Fruit fly (Drosophila melanogaster): ENCODE results near the gene CCT2.

- TF ChIP-seq Blimp-1 (GFP tag; optimal IDR thresholded peaks at IDR 0.05) = no peak
- TF ChIP-seq CG10631 (GFP tag; optimal IDR thresholded peaks at IDR 0.05) = no peak
- TF ChIP-seq CG9139 (GFP tag; optimal IDR thresholded peaks at IDR 0.05) = no peak
- TF ChIP-seq salr (GFP tag; optimal IDR thresholded peaks at IDR 0.05) = no peak
- no peak for TF ChIP-seq CG8319 (GFP tag; optimal IDR thresholded peaks at IDR 0.05)
- no peak for TF ChIP-seq CG6808 (GFP tag; optimal IDR thresholded peaks at IDR 0.05)
Measured at dm6 chrX:9133577-9134240, 44.4 kb downstream of the CCT2 start.
